Fruit fly (Drosophila melanogaster) whole organism, embryonic: ENCODE results near the gene Ugt35E1.

Source experiments
- Atf-2 ChIP-seq: fragments of 200-800 bp; sonication (Bioruptor generic); optimal IDR thresholded peaks from 2 replicates; lab custom pipeline; 2016; ENCODE audit warnings: missing biosample characterization, missing genetic modification characterization
- C15 ChIP-seq: fragments of 200-800 bp; sonication (Bioruptor generic); IDR thresholded peaks from 3 replicates; pipeline ENCODE4 v1.3.6; 2022; ENCODE audit warnings: missing biosample characterization, missing genetic modification characterization
- CG11504 ChIP-seq: fragments of 200-800 bp; sonication (Bioruptor generic); optimal IDR thresholded peaks from 3 replicates; lab custom pipeline; 2019; ENCODE audit warnings: missing biosample characterization, mild to moderate bottlenecking, missing genetic modification characterization, moderate library complexity
- CG12104 ChIP-seq: fragments of 200-800 bp; sonication (Bioruptor generic); optimal IDR thresholded peaks from 3 replicates; lab custom pipeline; 2016; ENCODE audit warnings: missing biosample characterization, missing genetic modification characterization
- CG12391 ChIP-seq: fragments of 200-800 bp; sonication (Bioruptor generic); optimal IDR thresholded peaks from 3 replicates; lab custom pipeline; 2018; ENCODE audit warnings: missing biosample characterization, mild to moderate bottlenecking, missing genetic modification characterization, moderate library complexity
- CG12769 ChIP-seq: fragments of 200-800 bp; sonication (Bioruptor generic); optimal IDR thresholded peaks from 2 replicates; lab custom pipeline; 2019; ENCODE audit warnings: missing biosample characterization, mild to moderate bottlenecking, missing genetic modification characterization, moderate library complexity
- CG14050 ChIP-seq: fragments of 200-800 bp; sonication (Bioruptor generic); IDR thresholded peaks from 3 replicates; pipeline ENCODE4 v1.3.6; 2022; ENCODE audit warnings: missing biosample characterization, missing genetic modification characterization
- CG14710 ChIP-seq: fragments of 200-800 bp; sonication (Bioruptor generic); optimal IDR thresholded peaks from 3 replicates; lab custom pipeline; 2019; ENCODE audit warnings: missing biosample characterization, mild to moderate bottlenecking, missing genetic modification characterization, moderate library complexity
- CG1529 ChIP-seq: fragments of 200-800 bp; sonication (Bioruptor generic); optimal IDR thresholded peaks from 3 replicates; lab custom pipeline; 2018; ENCODE audit warnings: missing biosample characterization, missing genetic modification characterization
- CG15696 ChIP-seq: fragments of 200-800 bp; sonication (Bioruptor generic); optimal IDR thresholded peaks from 2 replicates; lab custom pipeline; 2019; ENCODE audit warnings: missing biosample characterization, mild to moderate bottlenecking, missing genetic modification characterization, moderate library complexity
- CG17359 ChIP-seq: fragments of 200-800 bp; sonication (Bioruptor generic); optimal IDR thresholded peaks from 3 replicates; lab custom pipeline; 2018; ENCODE audit warnings: missing biosample characterization, mild to moderate bottlenecking, missing genetic modification characterization, moderate library complexity
- CG17568 ChIP-seq: fragments of 200-800 bp; sonication (Bioruptor generic); optimal IDR thresholded peaks from 2 replicates; lab custom pipeline; 2018; ENCODE audit warnings: missing biosample characterization, mild to moderate bottlenecking, missing genetic modification characterization, moderate library complexity
- CG18476 ChIP-seq: fragments of 200-800 bp; sonication (Bioruptor generic); optimal IDR thresholded peaks from 2 replicates; lab custom pipeline; 2016; ENCODE audit warnings: missing biosample characterization, mild to moderate bottlenecking, missing genetic modification characterization
- CG3281 ChIP-seq: fragments of 200-800 bp; sonication (Bioruptor generic); optimal IDR thresholded peaks from 3 replicates; lab custom pipeline; 2017; ENCODE audit warnings: missing biosample characterization, mild to moderate bottlenecking, missing genetic modification characterization
- CG6272 ChIP-seq: fragments of 200-800 bp; sonication (Bioruptor generic); IDR thresholded peaks from 2 replicates; pipeline ENCODE4 v1.3.6; 2022; ENCODE audit warnings: missing biosample characterization, missing genetic modification characterization
- CG9817 ChIP-seq: fragments of 200-800 bp; sonication (Bioruptor generic); optimal IDR thresholded peaks from 2 replicates; lab custom pipeline; 2018; ENCODE audit warnings: missing biosample characterization, mild to moderate bottlenecking, missing genetic modification characterization, moderate library complexity
- Dbx ChIP-seq: fragments of 200-800 bp; sonication (Bioruptor generic); IDR thresholded peaks from 3 replicates; pipeline ENCODE4 v1.3.6; 2022; ENCODE audit warnings: missing biosample characterization, missing genetic modification characterization
- Dp ChIP-seq: fragments of 200-800 bp; sonication (Bioruptor generic); optimal IDR thresholded peaks from 2 replicates; lab custom pipeline; 2018; ENCODE audit warnings: missing biosample characterization, mild to moderate bottlenecking, missing genetic modification characterization, moderate library complexity
- Hr78 ChIP-seq, 2 experiments: fragments of 200-800 bp in 1 of 2; fragments of >200 bp in 1 of 2; sonication (Bioruptor generic) in 1 of 2; optimal IDR thresholded peaks; 2 replicates each; lab custom pipeline; 2017 to 2019; ENCODE audit warnings: missing biosample characterization in 2 of 2, missing genetic modification characterization in 2 of 2, mild to moderate bottlenecking in 1 of 2, moderate library complexity in 1 of 2
- MBD-R2 ChIP-seq: fragments of 200-800 bp; sonication (Bioruptor generic); IDR thresholded peaks from 2 replicates; pipeline ENCODE4 v1.3.6; 2022; ENCODE audit warnings: missing biosample characterization, missing genetic modification characterization
- Med ChIP-seq: fragments of 200-800 bp; sonication (Bioruptor generic); peaks from one replicate; lab custom pipeline; 2016; ENCODE audit warnings: missing biosample characterization, missing genetic modification characterization, mild to moderate bottlenecking, inconsistent platforms, moderate library complexity
- Myb ChIP-seq: fragments of 200-800 bp; sonication (Bioruptor generic); optimal IDR thresholded peaks from 2 replicates; lab custom pipeline; 2016; ENCODE audit warnings: missing biosample characterization, missing genetic modification characterization
- NC2β ChIP-seq: fragments of 200-800 bp; sonication (Bioruptor generic); optimal IDR thresholded peaks from 2 replicates; lab custom pipeline; 2016; ENCODE audit warnings: missing biosample characterization, missing genetic modification characterization
- Nf-YA ChIP-seq: fragments of 200-800 bp; sonication (Bioruptor generic); IDR thresholded peaks from 2 replicates; pipeline ENCODE4 v1.3.6; 2022; ENCODE audit warnings: missing biosample characterization, missing genetic modification characterization
- Opbp ChIP-seq: fragments of 200-800 bp; sonication (Bioruptor generic); IDR thresholded peaks from 3 replicates; pipeline ENCODE4 v1.3.6; 2022; ENCODE audit warnings: missing biosample characterization, missing genetic modification characterization; ENCODE audit not compliant: partially characterized antibody
- Sox102F ChIP-seq: fragments of 200-800 bp; sonication (Bioruptor generic); optimal IDR thresholded peaks from 2 replicates; lab custom pipeline; 2018; ENCODE audit warnings: missing biosample characterization, mild to moderate bottlenecking, missing genetic modification characterization, moderate library complexity
- TFAM ChIP-seq: fragments of 200-800 bp; sonication (Bioruptor generic); optimal IDR thresholded peaks from 2 replicates; lab custom pipeline; 2017; ENCODE audit warnings: missing biosample characterization, missing genetic modification characterization, inconsistent platforms
- ara ChIP-seq: fragments of 200-800 bp; sonication (Bioruptor generic); IDR thresholded peaks from 2 replicates; pipeline ENCODE4 v1.3.6; 2022; ENCODE audit warnings: missing biosample characterization, missing genetic modification characterization
- ash1 ChIP-seq: fragments of 200-800 bp; sonication (Bioruptor generic); optimal IDR thresholded peaks from 2 replicates; lab custom pipeline; 2018; ENCODE audit warnings: missing biosample characterization, mild to moderate bottlenecking, missing genetic modification characterization
- bigmax ChIP-seq: fragments of 200-800 bp; sonication (Bioruptor generic); optimal IDR thresholded peaks from 2 replicates; lab custom pipeline; 2018; ENCODE audit warnings: missing biosample characterization, mild to moderate bottlenecking, missing genetic modification characterization
- chinmo ChIP-seq: fragments of 200-800 bp; sonication (Bioruptor generic); IDR thresholded peaks from 4 replicates; pipeline ENCODE4 v1.3.6; 2022; ENCODE audit warnings: missing biosample characterization, missing genetic modification characterization; ENCODE audit not compliant: partially characterized antibody
- chm ChIP-seq: fragments of 200-800 bp; sonication (Bioruptor generic); IDR thresholded peaks from 2 replicates; pipeline ENCODE4 v1.3.6; 2022; ENCODE audit warnings: missing biosample characterization, missing genetic modification characterization
- chn ChIP-seq: fragments of 200-800 bp; sonication (Bioruptor generic); optimal IDR thresholded peaks from 2 replicates; lab custom pipeline; 2016; ENCODE audit warnings: missing biosample characterization, missing genetic modification characterization
- crol ChIP-seq: fragments of 200-800 bp; sonication (Bioruptor generic); IDR thresholded peaks from 2 replicates; pipeline ENCODE4 v1.3.6; 2022; ENCODE audit warnings: missing biosample characterization, missing genetic modification characterization
- danr ChIP-seq: fragments of 200-800 bp; sonication (Bioruptor generic); IDR thresholded peaks from 2 replicates; pipeline ENCODE4 v1.3.6; 2022; ENCODE audit warnings: missing biosample characterization, missing genetic modification characterization
- eyg ChIP-seq: fragments of 200-800 bp; sonication (Bioruptor generic); optimal IDR thresholded peaks from 3 replicates; lab custom pipeline; 2016; ENCODE audit warnings: missing biosample characterization, missing genetic modification characterization
- hbn ChIP-seq: fragments of 200-800 bp; sonication (Bioruptor generic); IDR thresholded peaks from 2 replicates; pipeline ENCODE4 v1.3.6; 2022; ENCODE audit warnings: missing biosample characterization, missing genetic modification characterization; ENCODE audit not compliant: partially characterized antibody
- ind ChIP-seq: fragments of 200-800 bp; sonication (Bioruptor generic); optimal IDR thresholded peaks from 3 replicates; lab custom pipeline; 2016; ENCODE audit warnings: missing biosample characterization, missing genetic modification characterization
- jumu ChIP-seq: fragments of 200-800 bp; sonication (Bioruptor generic); optimal IDR thresholded peaks from 3 replicates; lab custom pipeline; 2016; ENCODE audit warnings: missing biosample characterization, missing genetic modification characterization
- knrl ChIP-seq: fragments of 200-800 bp; sonication (Bioruptor generic); IDR thresholded peaks from 3 replicates; pipeline ENCODE4 v1.3.6; 2022; ENCODE audit warnings: missing biosample characterization, missing genetic modification characterization; ENCODE audit not compliant: partially characterized antibody
- maf-S ChIP-seq: fragments of 200-800 bp; sonication (Bioruptor generic); optimal IDR thresholded peaks from 2 replicates; lab custom pipeline; 2016; ENCODE audit warnings: missing biosample characterization, missing genetic modification characterization
- mld ChIP-seq: fragments of 200-800 bp; sonication (Bioruptor generic); IDR thresholded peaks from 3 replicates; pipeline ENCODE4 v1.3.6; 2022; ENCODE audit warnings: missing biosample characterization, missing genetic modification characterization; ENCODE audit not compliant: partially characterized antibody
- org-1 ChIP-seq: fragments of 200-800 bp; sonication (Bioruptor generic); optimal IDR thresholded peaks from 2 replicates; lab custom pipeline; 2017; ENCODE audit warnings: missing biosample characterization, missing genetic modification characterization
- psq ChIP-seq: fragments of 200-800 bp; sonication (Bioruptor generic); optimal IDR thresholded peaks from 2 replicates; lab custom pipeline; 2017; ENCODE audit warnings: missing biosample characterization, missing genetic modification characterization
- repo ChIP-seq: fragments of 200-800 bp; sonication (Bioruptor generic); optimal IDR thresholded peaks from 2 replicates; lab custom pipeline; 2016; ENCODE audit warnings: missing biosample characterization, missing genetic modification characterization
- rib ChIP-seq: fragments of 200-800 bp; sonication (Bioruptor generic); IDR thresholded peaks from 2 replicates; pipeline ENCODE4 v1.3.6; 2022; ENCODE audit warnings: missing biosample characterization, missing genetic modification characterization
- seq ChIP-seq: fragments of 200-800 bp; sonication (Bioruptor generic); IDR thresholded peaks from 2 replicates; pipeline ENCODE4 v1.3.6; 2022; ENCODE audit warnings: missing biosample characterization, missing genetic modification characterization
- sisA ChIP-seq: fragments of 200-800 bp; sonication (Bioruptor generic); IDR thresholded peaks from 2 replicates; pipeline ENCODE4 v1.3.6; 2022; ENCODE audit warnings: missing biosample characterization, missing genetic modification characterization
- tx ChIP-seq: fragments of 200-800 bp; sonication (Bioruptor generic); optimal IDR thresholded peaks from 2 replicates; lab custom pipeline; 2016; ENCODE audit warnings: missing biosample characterization, missing genetic modification characterization

Gene Ugt35E1

dm6 chr3R:11200042-11200884, 34.4 kb upstream of the Ugt35E1 start (continued):
- TF ChIP-seq Opbp (no peak), CG1529 (GFP tag; lab: Kevin White, UChicago) (peak; percentile 27), danr (GFP tag; lab: Robert Waterston, UW) (no peak), eyg (GFP tag; lab: Kevin White, UChicago) (no peak), seq (GFP tag; lab: Robert Waterston, UW) (no peak), chm (GFP tag; lab: Robert Waterston, UW) (no peak), CG14050 (GFP tag; lab: Robert Waterston, UW) (no peak), NC2β (GFP tag; lab: Kevin White, UChicago) (no peak), Nf-YA (GFP tag; lab: Robert Waterston, UW) (no peak), TFAM (GFP tag; lab: Kevin White, UChicago) (no peak), ind (GFP tag; lab: Kevin White, UChicago) (no peak), CG6272 (GFP tag; lab: Robert Waterston, UW) (no peak), chinmo (0 out of 4 replicates have a peak, but pooled peaks have one; percentile 34), psq (GFP tag; lab: Kevin White, UChicago) (no peak), CG18476 (GFP tag; lab: Kevin White, UChicago) (no peak), maf-S (no peak), knrl (GFP tag; lab: Robert Waterston, UW) (no peak), tx (GFP tag; lab: Kevin White, UChicago) (no peak), sisA (no peak), rib (no peak), CG12391 (tag; lab: Kevin White, UChicago) (no peak), Dp (GFP tag; lab: Kevin White, UChicago) (no peak), CG3281 (GFP tag; lab: Kevin White, UChicago) (no peak), ara (GFP tag; lab: Robert Waterston, UW) (no peak), CG14710 (tag; lab: Kevin White, UChicago) (no peak), repo (no peak), MBD-R2 (GFP tag; lab: Robert Waterston, UW) (no peak), CG11504 (no peak), mld (GFP tag; lab: Robert Waterston, UW) (no peak), CG17359 (tag; lab: Kevin White, UChicago) (no peak), hbn (GFP tag; lab: Robert Waterston, UW) (no peak), chn (GFP tag; lab: Kevin White, UChicago) (no peak), org-1 (GFP tag; lab: Kevin White, UChicago) (no peak), CG17568 (no peak), Dbx (GFP tag; lab: Robert Waterston, UW) (no peak), bigmax (no peak), ash1 (GFP tag; lab: Kevin White, UChicago) (no peak), CG15696 (tag; lab: Kevin White, UChicago) (no peak), Med (GFP tag; lab: Kevin White, UChicago) (peak; percentile 57), Sox102F (no peak), CG9817 (no peak), CG12769 (tag; lab: Kevin White, UChicago) (no peak), Myb (no peak), C15 (GFP tag; lab: Robert Waterston, UW) (no peak), CG12104 (GFP tag; lab: Kevin White, UChicago) (no peak), jumu (GFP tag; lab: Kevin White, UChicago) (no peak), Atf-2 (no peak), Hr78 (GFP tag; optimal IDR thresholded peaks at IDR 0.05; lab: Kevin White, UChicago) (no peak), crol (GFP tag; lab: Robert Waterston, UW) (no peak)
